Fruit fly (Drosophila melanogaster): ENCODE data around the gene aus.

dm6 chr3R:21365262-21365661, 15.9 kb upstream of the aus start:
- TF ChIP-seq Sin3A (optimal IDR thresholded peaks at IDR 0.05), result no peak
- TF ChIP-seq h (optimal IDR thresholded peaks at IDR 0.05), result no peak
- TF ChIP-seq Myc (optimal IDR thresholded peaks at IDR 0.05), result no peak
- TF ChIP-seq insv (optimal IDR thresholded peaks at IDR 0.05), result no peak
- no peak for TF ChIP-seq psq (optimal IDR thresholded peaks at IDR 0.05)
